Fruit fly (Drosophila melanogaster): Measurements from ENCODE around the gene CG5704.

CG5704 gene

dm6 chr3L:2164805-2165204, 6.0 kb downstream of the CG5704 start (continued):
- no peak for TF ChIP-seq CTCF (GFP tag; optimal IDR thresholded peaks at IDR 0.05)
- 0 out of 3 replicates have a peak, but pooled peaks have one; percentile 41 for TF ChIP-seq CG11456 (GFP tag; IDR thresholded peaks at IDR 0.05)
- 0 out of 2 replicates have a peak, but pooled peaks have one; percentile 45 for TF ChIP-seq Drgx (GFP tag; IDR thresholded peaks at IDR 0.05)
- peak; percentile 15 for TF ChIP-seq nmo (GFP tag; optimal IDR thresholded peaks at IDR 0.05)
- TF ChIP-seq CG1024 (GFP tag; IDR thresholded peaks at IDR 0.05) = 0 out of 2 replicates have a peak, but pooled peaks have one; percentile 32
- TF ChIP-seq Mrtf (GFP tag; IDR thresholded peaks at IDR 0.05) = peak; percentile 53; the same call in 1 of the 3 replicates
- TF ChIP-seq so (GFP tag; IDR thresholded peaks at IDR 0.05) = 0 out of 3 replicates have a peak, but pooled peaks have one; percentile 35
- TF ChIP-seq pan (optimal IDR thresholded peaks at IDR 0.05) = no peak
- peak in 1 of 2 experiments; percentile 59 for TF ChIP-seq pan (GFP tag; optimal IDR thresholded peaks at IDR 0.05 in 1 of 2, IDR thresholded peaks at IDR 0.05 in 1 of 2)
- no peak for TF ChIP-seq pzg (GFP tag; optimal IDR thresholded peaks at IDR 0.05)
- peak; percentile 44 for TF ChIP-seq CG7839 (tag; optimal IDR thresholded peaks at IDR 0.05)
- no peak for TF ChIP-seq hkb (optimal IDR thresholded peaks at IDR 0.05)
- 0 out of 2 replicates have a peak, but pooled peaks have one; percentile 54 for TF ChIP-seq hkb (GFP tag; IDR thresholded peaks at IDR 0.05)
- 0 out of 2 replicates have a peak, but pooled peaks have one; percentile 12 for TF ChIP-seq Taf1 (GFP tag; IDR thresholded peaks at IDR 0.05)
- no peak for TF ChIP-seq lbe (GFP tag; optimal IDR thresholded peaks at IDR 0.05)
- peak; percentile 16 for TF ChIP-seq CG2712 (tag; optimal IDR thresholded peaks at IDR 0.05)
- no peak for TF ChIP-seq Stat92E (GFP tag; optimal IDR thresholded peaks at IDR 0.05)
- no peak for TF ChIP-seq CG13624 (GFP tag; optimal IDR thresholded peaks at IDR 0.05)
- TF ChIP-seq Rfx (GFP tag; IDR thresholded peaks at IDR 0.05) = peak; percentile 56; the same call in 1 of the 2 replicates
- no peak for TF ChIP-seq dan (GFP tag; IDR thresholded peaks at IDR 0.05)
- 0 out of 2 replicates have a peak, but pooled peaks have one; percentile 25 for TF ChIP-seq seq (GFP tag; IDR thresholded peaks at IDR 0.05)
- TF ChIP-seq sens (GFP tag) = peak; percentile 43
- TF ChIP-seq h (optimal IDR thresholded peaks at IDR 0.05) = no peak
- TF ChIP-seq dimm (GFP tag; IDR thresholded peaks at IDR 0.05) = 0 out of 2 replicates have a peak, but pooled peaks have one; percentile 6
- TF ChIP-seq ci (GFP tag; IDR thresholded peaks at IDR 0.05) = peak; percentile 69; the same call in 1 of the 3 replicates
- peak; percentile 17 for TF ChIP-seq bab2 (GFP tag; optimal IDR thresholded peaks at IDR 0.05)
- no peak for TF ChIP-seq CG10321 (GFP tag; IDR thresholded peaks at IDR 0.05)
- TF ChIP-seq CG34422 (GFP tag; IDR thresholded peaks at IDR 0.05) = peak; percentile 54; the same call in 2 of the 3 replicates
- TF ChIP-seq ttk (GFP tag; IDR thresholded peaks at IDR 0.05) = peak; percentile 34
- TF ChIP-seq Hsf (GFP tag; optimal IDR thresholded peaks at IDR 0.05) = peak; percentile 4
- peak in 1 of 2 experiments; percentile 15 for TF ChIP-seq Hr51 (GFP tag; optimal IDR thresholded peaks at IDR 0.05)
- peak; percentile 55; the same call in 1 of the 2 replicates for TF ChIP-seq E2f1 (GFP tag; IDR thresholded peaks at IDR 0.05)
- TF ChIP-seq CG14014 (GFP tag; IDR thresholded peaks at IDR 0.05) = peak; percentile 51; the same call in 1 of the 2 replicates
- TF ChIP-seq dmrt11E (tag; optimal IDR thresholded peaks at IDR 0.05) = no peak
- TF ChIP-seq vnd (GFP tag; IDR thresholded peaks at IDR 0.05; ENCODE audit: partially characterized antibody) = no peak
- no peak for TF ChIP-seq CG18262 (tag; optimal IDR thresholded peaks at IDR 0.05)
- no peak for TF ChIP-seq Atf-2 (GFP tag; optimal IDR thresholded peaks at IDR 0.05)
- TF ChIP-seq nerfin-2 (GFP tag; IDR thresholded peaks at IDR 0.05; ENCODE audit: partially characterized antibody) = no peak
- TF ChIP-seq CkIIα-i1 (GFP tag; IDR thresholded peaks at IDR 0.05) = no peak
- TF ChIP-seq Oli (tag; optimal IDR thresholded peaks at IDR 0.05) = peak; percentile 11
- peak; percentile 53; the same call in 2 of the 3 replicates for TF ChIP-seq tgo (GFP tag; IDR thresholded peaks at IDR 0.05)
- no peak for TF ChIP-seq scrt (GFP tag; optimal IDR thresholded peaks at IDR 0.05)
- peak; percentile 22 for TF ChIP-seq Xbp1 (GFP tag; optimal IDR thresholded peaks at IDR 0.05)
- TF ChIP-seq gcm2 (GFP tag; optimal IDR thresholded peaks at IDR 0.05) = no peak
- TF ChIP-seq Opbp (GFP tag; IDR thresholded peaks at IDR 0.05; ENCODE audit: partially characterized antibody) = no peak
- 0 out of 2 replicates have a peak, but pooled peaks have one; percentile 19 for TF ChIP-seq CG31441 (GFP tag; IDR thresholded peaks at IDR 0.05)
- no peak for TF ChIP-seq CG4424 (GFP tag; optimal IDR thresholded peaks at IDR 0.05)
- no peak for TF ChIP-seq CG34376 (GFP tag; optimal IDR thresholded peaks at IDR 0.05)
- TF ChIP-seq Adf1 (GFP tag; IDR thresholded peaks at IDR 0.05) = no peak
- TF ChIP-seq dm (GFP tag; optimal IDR thresholded peaks at IDR 0.05) = no peak
- TF ChIP-seq CG30020 (tag; optimal IDR thresholded peaks at IDR 0.05) = no peak
- TF ChIP-seq Ptx1 (GFP tag; IDR thresholded peaks at IDR 0.05) = peak; percentile 66

All from whole organism, embryonic.